Worm (Caenorhabditis elegans): Measurements from ENCODE around the gene T19H5.6.

The T19H5.6 gene

ce11 chrII:9500926-9501325 is 30.9 kb upstream of the T19H5.6 start:
- no peak for TF ChIP-seq athp-1 (tag; optimal IDR thresholded peaks at IDR 0.05)
- no peak for TF ChIP-seq Y53F4B.3 (GFP tag; IDR thresholded peaks at IDR 0.05)
- TF ChIP-seq snpc-1.3 (tag; optimal IDR thresholded peaks at IDR 0.05; ENCODE audit: insufficient read depth), result no peak
- TF ChIP-seq ama-1 (optimal IDR thresholded peaks at IDR 0.05), result no peak
- no peak for TF ChIP-seq ama-1 (GFP tag; optimal IDR thresholded peaks at IDR 0.05)
- 0 out of 2 replicates have a peak, but pooled peaks have one; percentile 23 for TF ChIP-seq pbrm-1 (GFP tag; IDR thresholded peaks at IDR 0.05)
- TF ChIP-seq hrde-1 (tag; optimal IDR thresholded peaks at IDR 0.05; ENCODE audit: borderline replicate concordance), result no peak
- 0 out of 2 replicates have a peak, but pooled peaks have one; percentile 19 for TF ChIP-seq egl-44 (GFP tag; IDR thresholded peaks at IDR 0.05)
- TF ChIP-seq lin-35 (GFP tag; optimal IDR thresholded peaks at IDR 0.05), result no peak
- TF ChIP-seq Y67H2A.10 (GFP tag; conservative IDR thresholded peaks at IDR 0.05), result no peak
- TF ChIP-seq F55B11.4 (tag; optimal IDR thresholded peaks at IDR 0.05; ENCODE audit: borderline replicate concordance, insufficient read depth), result no peak
- no peak for TF ChIP-seq hlh-26 (GFP tag; conservative IDR thresholded peaks at IDR 0.05)
- peak in 1 of 2 experiments; percentile 68 for TF ChIP-seq let-607 (tag; optimal IDR thresholded peaks at IDR 0.05)
- TF ChIP-seq hmg-20 (GFP tag; IDR thresholded peaks at IDR 0.05), result 0 out of 2 replicates have a peak, but pooled peaks have one; percentile 22
- TF ChIP-seq lsl-1 (GFP tag; optimal IDR thresholded peaks at IDR 0.05), result no peak
- no peak for TF ChIP-seq nhr-27 (tag; optimal IDR thresholded peaks at IDR 0.05)
- TF ChIP-seq hlh-12 (tag; optimal IDR thresholded peaks at IDR 0.05), result no peak
- no peak for TF ChIP-seq sptf-2 (GFP tag; optimal IDR thresholded peaks at IDR 0.05)
- TF ChIP-seq C17E4.6 (GFP tag; IDR thresholded peaks at IDR 0.05), result no peak
- TF ChIP-seq madf-10 (tag; optimal IDR thresholded peaks at IDR 0.05), result peak; percentile 47
- no peak for TF ChIP-seq xnd-1 (tag; optimal IDR thresholded peaks at IDR 0.05)
- TF ChIP-seq lag-1 (GFP tag; IDR thresholded peaks at IDR 0.05), result no peak
- no peak for TF ChIP-seq K11D2.4 (GFP tag; IDR thresholded peaks at IDR 0.05)
- no peak for TF ChIP-seq somi-1 (GFP tag; optimal IDR thresholded peaks at IDR 0.05)
- no peak for TF ChIP-seq F57A8.1 (GFP tag; optimal IDR thresholded peaks at IDR 0.05)
- peak; percentile 59 for TF ChIP-seq B0336.3 (GFP tag; IDR thresholded peaks at IDR 0.05)
- no peak for TF ChIP-seq dpff-1 (tag; optimal IDR thresholded peaks at IDR 0.05)
- peak; percentile 78 for TF ChIP-seq pha-4 (tag; optimal IDR thresholded peaks at IDR 0.05)
- no peak for TF ChIP-seq ccch-3 (GFP tag; optimal IDR thresholded peaks at IDR 0.05)
- TF ChIP-seq akir-1 (GFP tag; optimal IDR thresholded peaks at IDR 0.05), result no peak
- TF ChIP-seq C06A6.2 (GFP tag; conservative IDR thresholded peaks at IDR 0.05), result no peak
- no peak for TF ChIP-seq ceh-79 (tag; optimal IDR thresholded peaks at IDR 0.05)
- TF ChIP-seq chd-7 (tag; optimal IDR thresholded peaks at IDR 0.05), result peak; percentile 45
- peak; percentile 69; the same call in 1 of the 2 replicates for TF ChIP-seq Y95B8A.8 (GFP tag; IDR thresholded peaks at IDR 0.05)
- no peak for TF ChIP-seq B0019.2 (GFP tag; conservative IDR thresholded peaks at IDR 0.05)
- no peak for TF ChIP-seq ztf-18 (tag; optimal IDR thresholded peaks at IDR 0.05)
- TF ChIP-seq egl-18 (GFP tag; IDR thresholded peaks at IDR 0.05), result no peak
- TF ChIP-seq mes-4 (tag; optimal IDR thresholded peaks at IDR 0.05), result no peak
- no peak for TF ChIP-seq nfya-1 (tag; optimal IDR thresholded peaks at IDR 0.05; ENCODE audit: borderline replicate concordance, insufficient read depth)
- peak; percentile 95 for TF ChIP-seq nhr-80 (tag; optimal IDR thresholded peaks at IDR 0.05)
- TF ChIP-seq ztf-25 (GFP tag; IDR thresholded peaks at IDR 0.05), result no peak
- TF ChIP-seq lin-26 (GFP tag; IDR thresholded peaks at IDR 0.05), result no peak
- peak; percentile 84 for TF ChIP-seq atf-7 (tag; optimal IDR thresholded peaks at IDR 0.05)
- TF ChIP-seq madf-8 (GFP tag; conservative IDR thresholded peaks at IDR 0.05), result no peak
- TF ChIP-seq ztf-22 (GFP tag; optimal IDR thresholded peaks at IDR 0.05), result peak; percentile 56
- no peak for TF ChIP-seq gei-17 (GFP tag; optimal IDR thresholded peaks at IDR 0.05)
- peak; percentile 23 for TF ChIP-seq tbp1 (GFP tag; optimal IDR thresholded peaks at IDR 0.05)
- TF ChIP-seq mcd-1 (GFP tag; IDR thresholded peaks at IDR 0.05), result no peak
- no peak for TF ChIP-seq rcor-1 (GFP tag; IDR thresholded peaks at IDR 0.05)

Data from whole organism, young adult.